Fruit fly (Drosophila melanogaster): ENCODE measurements around the gene MED30.

DNA sequence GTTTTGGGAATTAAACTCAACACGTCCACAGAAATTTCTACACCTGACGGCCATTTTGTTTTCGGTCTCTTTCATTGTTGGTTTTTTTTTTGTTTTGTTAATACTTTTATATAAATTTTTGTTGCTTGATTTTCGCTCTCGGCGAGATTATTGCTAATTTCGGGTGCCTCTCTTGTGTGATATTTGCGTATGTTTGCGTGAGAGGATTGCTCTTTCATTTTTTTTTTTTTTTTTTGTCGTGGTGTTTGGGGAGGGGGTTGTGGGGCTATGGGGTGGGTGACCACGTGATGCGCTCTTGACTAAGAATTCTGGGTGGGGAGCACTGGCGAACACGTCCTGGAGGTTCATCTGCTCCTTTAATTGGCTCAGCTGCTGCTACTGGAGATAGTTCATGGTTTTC, 28.0 kb downstream of the MED30 start:
- TF ChIP-seq CG8478 (optimal IDR thresholded peaks at IDR 0.05) (no peak), CTCF (optimal IDR thresholded peaks at IDR 0.05) (no peak)
